Worm (Caenorhabditis elegans) whole organism, L4 larva: ENCODE data around the gene ccch-1.

Experiments used
- D1046.2 ChIP-seq: fragments of 200-800 bp; sonication (Bioruptor generic); IDR thresholded peaks from 2 replicates; pipeline ENCODE4 v1.3.6; 2022; ENCODE audit warnings: missing genetic modification characterization, missing compliant biosample characterization
- F26F4.8 ChIP-seq: fragments of 200-800 bp; sonication (Bioruptor generic); conservative IDR thresholded peaks from 2 replicates; pipeline ENCODE4 v1.3.6; 2022; ENCODE audit warnings: missing genetic modification characterization, missing compliant biosample characterization
- F37D6.2 ChIP-seq: sonication (generic microtip); optimal IDR thresholded peaks from 2 replicates; lab custom pipeline; 2016; ENCODE audit warnings: mild to moderate bottlenecking, missing genetic modification characterization, missing compliant biosample characterization
- T20F7.1 ChIP-seq: fragments of 200-800 bp; sonication (Bioruptor generic); optimal IDR thresholded peaks from 2 replicates; lab custom pipeline; 2018; ENCODE audit warnings: mild to moderate bottlenecking, missing genetic modification characterization, missing compliant biosample characterization
- T26A8.4 ChIP-seq: fragments of 200-800 bp; sonication (Bioruptor generic); IDR thresholded peaks from 2 replicates; pipeline ENCODE4 v1.3.6; 2022; ENCODE audit warnings: missing genetic modification characterization, missing compliant biosample characterization
- Y75B8A.6 ChIP-seq: fragments of 200-800 bp; sonication (Bioruptor generic); IDR thresholded peaks from 2 replicates; pipeline ENCODE4 v1.3.6; 2022; ENCODE audit warnings: missing genetic modification reagents, missing genetic modification characterization, missing compliant biosample characterization
- ZK546.5 ChIP-seq, 2 experiments: sonication (generic microtip); optimal IDR thresholded peaks; 2 replicates each; lab custom pipeline; 2017; ENCODE audit warnings: missing biosample characterization in 2 of 2, missing genetic modification characterization in 2 of 2
- arid-1 ChIP-seq: fragments of 200-800 bp; sonication (Bioruptor generic); conservative IDR thresholded peaks from 2 replicates; pipeline ENCODE4 v1.3.6; 2022; ENCODE audit warnings: missing genetic modification reagents, missing genetic modification characterization, missing compliant biosample characterization
- ceh-20 ChIP-seq: fragments of 200-800 bp; sonication (Bioruptor generic); IDR thresholded peaks from 2 replicates; pipeline ENCODE4 v1.3.6; 2022; ENCODE audit warnings: missing genetic modification reagents, missing genetic modification characterization, missing compliant biosample characterization
- ceh-44 ChIP-seq: fragments of 200-800 bp; sonication (Bioruptor generic); IDR thresholded peaks from 2 replicates; pipeline ENCODE4 v1.3.6; 2022; ENCODE audit warnings: missing genetic modification reagents, missing genetic modification characterization, missing compliant biosample characterization
- ceh-82 ChIP-seq: sonication (generic microtip); optimal IDR thresholded peaks from 2 replicates; lab custom pipeline; 2017; ENCODE audit warnings: missing biosample characterization, missing genetic modification characterization
- daf-12 ChIP-seq: fragments of 150-350 bp; optimal IDR thresholded peaks from 2 replicates; lab custom pipeline; 2014; ENCODE audit warnings: missing biosample characterization, missing genetic modification reagents, missing genetic modification characterization
- daf-19 ChIP-seq: fragments of 200-800 bp; sonication (Bioruptor generic); conservative IDR thresholded peaks from 2 replicates; pipeline ENCODE4 v1.3.6; 2022; ENCODE audit warnings: missing genetic modification characterization, missing compliant biosample characterization
- dmd-6 ChIP-seq: fragments of 200-800 bp; sonication (Bioruptor generic); IDR thresholded peaks from 2 replicates; pipeline ENCODE4 v1.3.6; 2022; ENCODE audit warnings: missing genetic modification reagents, missing genetic modification characterization, missing compliant biosample characterization
- dmd-8 ChIP-seq: fragments of 200-800 bp; sonication (Bioruptor generic); IDR thresholded peaks from 2 replicates; pipeline ENCODE4 v1.3.6; 2022; ENCODE audit warnings: missing genetic modification characterization, missing compliant biosample characterization
- egl-27 ChIP-seq: sonication (generic microtip); optimal IDR thresholded peaks from 3 replicates; lab custom pipeline; 2017; ENCODE audit warnings: missing biosample characterization, missing genetic modification reagents, missing genetic modification characterization
- fkh-10 ChIP-seq: fragments of 150-350 bp; optimal IDR thresholded peaks from 2 replicates; lab custom pipeline; 2014; ENCODE audit warnings: missing biosample characterization, missing genetic modification reagents, missing genetic modification characterization
- hlh-11 ChIP-seq: fragments of 200-800 bp; sonication (Bioruptor generic); optimal IDR thresholded peaks from 2 replicates; lab custom pipeline; 2018; ENCODE audit warnings: mild to moderate bottlenecking, missing genetic modification characterization, missing compliant biosample characterization
- hlh-30 ChIP-seq: sonication (generic microtip); optimal IDR thresholded peaks from 2 replicates; lab custom pipeline; 2017; ENCODE audit warnings: antibody characterized with exemption, mild to moderate bottlenecking, missing genetic modification characterization, missing compliant biosample characterization; ENCODE audit not compliant: insufficient read depth
- jun-1 ChIP-seq: fragments of 150-350 bp; optimal IDR thresholded peaks from 2 replicates; lab custom pipeline; 2014; ENCODE audit warnings: missing biosample characterization, missing genetic modification reagents, missing genetic modification characterization
- lin-1 ChIP-seq: fragments of 200-800 bp; sonication (Bioruptor generic); IDR thresholded peaks from 2 replicates; pipeline ENCODE4 v1.3.6; 2022; ENCODE audit warnings: missing genetic modification reagents, missing genetic modification characterization, missing compliant biosample characterization
- lin-15B ChIP-seq: fragments of 150-350 bp; sonication (generic microtip); optimal IDR thresholded peaks from 3 replicates; lab custom pipeline; 2014; ENCODE audit warnings: missing biosample characterization, missing genetic modification characterization
- lin-29 ChIP-seq: fragments of 200-800 bp; sonication (Bioruptor generic); IDR thresholded peaks from 2 replicates; pipeline ENCODE4 v1.3.6; 2022; ENCODE audit warnings: missing genetic modification reagents, missing genetic modification characterization, missing compliant biosample characterization
- lin-38 ChIP-seq: fragments of 200-800 bp; sonication (Bioruptor generic); IDR thresholded peaks from 2 replicates; pipeline ENCODE4 v1.3.6; 2022; ENCODE audit warnings: missing genetic modification reagents, missing genetic modification characterization, missing compliant biosample characterization
- lin-39 ChIP-seq: fragments of 150-350 bp; optimal IDR thresholded peaks from 2 replicates; lab custom pipeline; 2014; ENCODE audit warnings: missing biosample characterization, missing genetic modification reagents, missing genetic modification characterization
- lir-3 ChIP-seq: sonication (generic microtip); optimal IDR thresholded peaks from 2 replicates; lab custom pipeline; 2016; ENCODE audit warnings: mild to moderate bottlenecking, missing genetic modification characterization, missing compliant biosample characterization
- mdl-1 ChIP-seq, 2 experiments: fragments of 150-350 bp in 1 of 2; sonication (generic microtip) in 1 of 2; optimal IDR thresholded peaks; 2 replicates each; lab custom pipeline; 2014 to 2017; ENCODE audit warnings: missing biosample characterization in 2 of 2, missing genetic modification characterization in 2 of 2
- mep-1 ChIP-seq: fragments of 150-350 bp; sonication (generic microtip); optimal IDR thresholded peaks from 3 replicates; lab custom pipeline; 2014; ENCODE audit warnings: missing biosample characterization, missing genetic modification characterization
- mes-2 ChIP-seq: sonication (generic microtip); optimal IDR thresholded peaks from 2 replicates; lab custom pipeline; 2016; ENCODE audit warnings: missing genotype, mild to moderate bottlenecking, missing genetic modification characterization, missing compliant biosample characterization; ENCODE audit not compliant: poor library complexity, severe bottlenecking
- nhr-11 ChIP-seq: fragments of 150-350 bp; optimal IDR thresholded peaks from 2 replicates; lab custom pipeline; 2014; ENCODE audit warnings: missing biosample characterization, missing genetic modification characterization
- nhr-111 ChIP-seq: fragments of 200-800 bp; sonication (Bioruptor generic); optimal IDR thresholded peaks from 2 replicates; lab custom pipeline; 2018; ENCODE audit warnings: mild to moderate bottlenecking, missing genetic modification characterization, missing compliant biosample characterization
- nhr-25 ChIP-seq: sonication (generic microtip); optimal IDR thresholded peaks from 2 replicates; lab custom pipeline; 2017; ENCODE audit warnings: missing genetic modification characterization, mild to moderate bottlenecking, missing compliant biosample characterization, antibody characterized with exemption, moderate library complexity, borderline replicate concordance; ENCODE audit not compliant: insufficient read depth
- nhr-28 ChIP-seq: fragments of 150-350 bp; optimal IDR thresholded peaks from 2 replicates; lab custom pipeline; 2014; ENCODE audit warnings: missing biosample characterization, missing genetic modification characterization
- nhr-6 ChIP-seq: fragments of 150-350 bp; optimal IDR thresholded peaks from 2 replicates; lab custom pipeline; 2014; ENCODE audit warnings: missing biosample characterization, missing genetic modification characterization
- nhr-77 ChIP-seq: fragments of 150-350 bp; optimal IDR thresholded peaks from 2 replicates; lab custom pipeline; 2014; ENCODE audit warnings: missing biosample characterization, missing genetic modification characterization
- pha-4 ChIP-seq, 2 experiments: fragments of 150-350 bp in 1 of 2; fragments of 200-800 bp in 1 of 2; sonication (Bioruptor generic) in 1 of 2; IDR thresholded peaks in 1 of 2; optimal IDR thresholded peaks in 1 of 2; 2 replicates each; pipeline versions ENCODE4 v1.3.6 to Lab custom; 2014 to 2022; ENCODE audit warnings: missing genetic modification characterization in 2 of 2, missing genetic modification reagents in 2 of 2, missing biosample characterization in 1 of 2, missing compliant biosample characterization in 1 of 2
- php-3 ChIP-seq: fragments of 200-800 bp; sonication (Bioruptor generic); IDR thresholded peaks from 2 replicates; pipeline ENCODE4 v1.3.6; 2022; ENCODE audit warnings: missing genetic modification reagents, missing genetic modification characterization, missing compliant biosample characterization
- pqm-1 ChIP-seq: sonication (generic microtip); optimal IDR thresholded peaks from 2 replicates; lab custom pipeline; 2017; ENCODE audit warnings: missing biosample characterization, missing genetic modification characterization
- saeg-2 ChIP-seq: fragments of 200-800 bp; sonication (Bioruptor generic); IDR thresholded peaks from 2 replicates; pipeline ENCODE4 v1.3.6; 2022; ENCODE audit warnings: missing genetic modification reagents, missing genetic modification characterization, missing compliant biosample characterization
- sdz-12 ChIP-seq: fragments of 200-800 bp; sonication (Bioruptor generic); optimal IDR thresholded peaks from 2 replicates; lab custom pipeline; 2018; ENCODE audit warnings: mild to moderate bottlenecking, missing genetic modification characterization, missing compliant biosample characterization
- skn-1 ChIP-seq: fragments of 150-350 bp; optimal IDR thresholded peaks from 2 replicates; lab custom pipeline; 2014; ENCODE audit warnings: missing biosample characterization, missing genetic modification characterization
- spr-3 ChIP-seq: fragments of 200-800 bp; sonication (Bioruptor generic); optimal IDR thresholded peaks from 2 replicates; lab custom pipeline; 2018; ENCODE audit warnings: mild to moderate bottlenecking, missing genetic modification characterization, missing compliant biosample characterization
- tag-97 ChIP-seq: fragments of 200-800 bp; sonication (Bioruptor generic); IDR thresholded peaks from 2 replicates; pipeline ENCODE4 v1.3.6; 2022; ENCODE audit warnings: missing genetic modification characterization, missing compliant biosample characterization
- tra-1 ChIP-seq: fragments of 200-800 bp; sonication (Bioruptor generic); IDR thresholded peaks from 2 replicates; pipeline ENCODE4 v1.3.6; 2022; ENCODE audit warnings: missing genetic modification reagents, missing genetic modification characterization, missing compliant biosample characterization
- unc-62 ChIP-seq, 3 experiments: fragments of 150-350 bp in 1 of 3; sonication (generic microtip); optimal IDR thresholded peaks in 2 of 3; peaks in 1 of 3; 1 replicate in 1 of 3; 2 replicates in 2 of 3; lab custom pipeline; 2014 to 2017; ENCODE audit warnings: missing biosample characterization in 3 of 3, missing genetic modification characterization in 3 of 3, missing genetic modification reagents in 3 of 3, missing genotype in 1 of 3
- zip-11 ChIP-seq: fragments of 200-800 bp; sonication (Bioruptor generic); IDR thresholded peaks from 2 replicates; pipeline ENCODE4 v1.3.6; 2022; ENCODE audit warnings: missing genetic modification characterization, missing compliant biosample characterization
- ztf-11 ChIP-seq: fragments of 150-350 bp; optimal IDR thresholded peaks from 2 replicates; lab custom pipeline; 2014; ENCODE audit warnings: missing biosample characterization, missing genetic modification characterization
- ztf-7 ChIP-seq: fragments of 150-350 bp; optimal IDR thresholded peaks from 2 replicates; lab custom pipeline; 2014; ENCODE audit warnings: missing biosample characterization, missing genetic modification characterization

The ccch-1 gene

ce11 chrV:11562643-11563042 is 35.0 kb downstream of the ccch-1 start, which contains the start of gene srx-86:
Gene srx-86 (plus strand): TSS chrV:11562943.
- TF ChIP-seq unc-62 (GFP tag; optimal IDR thresholded peaks at IDR 0.05 in 1 of 2; lab: Kevin White, UChicago) (no peak), unc-62 (tag; optimal IDR thresholded peaks at IDR 0.05; lab: Kevin White, UChicago) (no peak), F37D6.2 (tag; lab: Kevin White, UChicago) (no peak), daf-19 (GFP tag; lab: Robert Waterston, UW) (no peak), mep-1 (tag; lab: Kevin White, UChicago) (no peak), tra-1 (GFP tag; lab: Robert Waterston, UW) (no peak), ceh-44 (GFP tag; lab: Robert Waterston, UW) (no peak), lin-38 (GFP tag; lab: Robert Waterston, UW) (no peak), lin-29 (GFP tag; lab: Robert Waterston, UW) (no peak), F26F4.8 (GFP tag; lab: Robert Waterston, UW) (no peak), nhr-11 (tag; lab: Kevin White, UChicago) (no peak), fkh-10 (no peak), T20F7.1 (GFP tag; lab: Kevin White, UChicago) (no peak), arid-1 (no peak)

ce11 chrV:11564573-11564972 is 36.9 kb downstream of the ccch-1 start, which contains the start of gene srx-87:
Gene srx-87 (plus strand): TSS chrV:11564873.
- TF ChIP-seq spr-3 (no peak), hlh-11 (tag; lab: Kevin White, UChicago) (no peak), skn-1 (no peak), sdz-12 (GFP tag; lab: Kevin White, UChicago) (no peak), pqm-1 (no peak), egl-27 (tag; lab: Kevin White, UChicago) (no peak), nhr-111 (GFP tag; lab: Kevin White, UChicago) (no peak), php-3 (GFP tag; lab: Robert Waterston, UW) (no peak), lir-3 (no peak), saeg-2 (no peak), ztf-11 (no peak), lin-15B (tag; lab: Kevin White, UChicago) (no peak), T26A8.4 (GFP tag; lab: Robert Waterston, UW) (no peak), lin-1 (GFP tag; lab: Robert Waterston, UW) (no peak), nhr-28 (tag; lab: Kevin White, UChicago) (no peak), dmd-8 (GFP tag; lab: Robert Waterston, UW) (no peak), pha-4 (GFP tag; IDR thresholded peaks at IDR 0.05; lab: Robert Waterston, UW) (no peak), pha-4 (tag; optimal IDR thresholded peaks at IDR 0.05; lab: Kevin White, UChicago) (no peak)
- TF ChIP-seq, all 104 proteins: peak for 0

DNA sequence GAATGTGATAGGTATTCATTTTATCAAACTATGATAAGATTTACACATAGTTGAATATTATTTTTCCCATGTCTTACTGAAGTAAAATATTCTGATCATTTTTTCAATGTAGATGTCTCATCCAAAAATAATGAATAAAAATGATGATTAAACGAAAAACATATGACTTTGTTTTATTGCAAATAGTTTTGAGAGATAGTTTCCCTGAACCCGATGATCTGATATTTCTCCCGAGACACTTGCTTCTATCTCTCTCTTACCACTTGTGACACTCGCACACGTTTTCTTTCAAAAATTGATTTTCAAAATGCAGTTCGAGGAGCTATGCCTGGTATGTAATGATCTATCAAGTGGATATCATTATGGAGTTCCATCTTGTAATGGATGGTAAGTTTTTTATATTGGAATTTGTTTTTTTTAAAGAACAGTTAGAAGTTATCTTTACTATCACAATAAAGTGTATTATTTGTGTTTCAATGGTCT is 42.6 kb downstream of the ccch-1 start, which contains the start of the genes nhr-101 and pms-2:
TSS of gene nhr-101 (plus strand) at position 308 of the 483 bp plus-strand sequence.
TSS of gene pms-2 (minus strand) at position 433 of the 483 bp plus-strand sequence.
- TF ChIP-seq hlh-30 (tag; lab: Kevin White, UChicago) (peak; percentile 73), zip-11 (GFP tag; lab: Robert Waterston, UW) (no peak), ceh-44 (GFP tag; lab: Robert Waterston, UW) (no peak), lin-1 (GFP tag; lab: Robert Waterston, UW) (no peak), ceh-82 (no peak), mdl-1 (tag; optimal IDR thresholded peaks at IDR 0.05; lab: Kevin White, UChicago) (peak in 1 of 2 experiments; percentile 53), ZK546.5 (tag; optimal IDR thresholded peaks at IDR 0.05; lab: Kevin White, UChicago) (no peak), nhr-6 (tag; lab: Kevin White, UChicago) (no peak), Y75B8A.6 (GFP tag; lab: Robert Waterston, UW) (no peak), ceh-20 (GFP tag; lab: Robert Waterston, UW) (no peak), egl-27 (tag; lab: Kevin White, UChicago) (no peak), mes-2 (tag; lab: Kevin White, UChicago) (no peak), tag-97 (no peak), dmd-6 (GFP tag; lab: Robert Waterston, UW) (peak; percentile 32), lin-39 (tag; lab: Kevin White, UChicago) (no peak), lir-3 (no peak), ztf-7 (tag; lab: Kevin White, UChicago) (no peak), nhr-25 (tag; lab: Kevin White, UChicago) (no peak), jun-1 (tag; lab: Kevin White, UChicago) (no peak), nhr-77 (no peak), daf-12 (tag; lab: Kevin White, UChicago) (no peak), D1046.2 (GFP tag; lab: Robert Waterston, UW) (no peak), lin-29 (GFP tag; lab: Robert Waterston, UW) (no peak)
